Fruit fly (Drosophila melanogaster) S2 (cell line): ENCODE results near the gene hh.

Experiments
- CG8478 ChIP-seq: fragments of >200 bp; optimal IDR thresholded peaks from 2 replicates; lab custom pipeline; 2018
- CTCF ChIP-seq, 2 experiments: fragments of >200 bp; optimal IDR thresholded peaks; 2 replicates each; lab custom pipeline; 2018

DNA sequence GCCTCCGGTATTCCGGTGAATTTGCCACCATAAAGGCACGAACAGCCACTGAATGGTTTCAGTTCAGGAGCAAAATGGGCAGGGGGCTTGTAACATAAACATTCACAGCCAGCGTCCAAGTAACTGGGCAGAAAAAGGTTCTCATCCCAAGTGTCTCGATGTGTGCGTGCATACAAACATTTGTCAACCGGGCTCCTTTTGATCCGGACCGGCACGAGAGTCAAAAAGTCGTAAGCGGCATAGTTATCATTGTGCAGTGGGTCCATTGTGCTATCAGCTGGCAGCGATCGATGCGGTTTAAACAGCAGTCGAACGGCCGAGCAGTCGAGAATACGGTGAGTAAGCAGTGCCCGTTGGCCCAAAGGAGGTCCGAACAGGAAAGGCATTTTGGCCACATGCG, 4.0 kb upstream of the hh start:
- TF ChIP-seq CTCF (optimal IDR thresholded peaks at IDR 0.05; lab: Kevin White, UChicago): no peak
- TF ChIP-seq CG8478: no peak
